Worm (Caenorhabditis elegans) whole organism, late embryonic: ENCODE measurements around the gene D1005.10.

Experiments used
- C08G9.2 ChIP-seq: sonication (generic microtip); optimal IDR thresholded peaks from 2 replicates; lab custom pipeline; 2016; ENCODE audit warnings: mild to moderate bottlenecking, missing genetic modification characterization, moderate library complexity, missing compliant biosample characterization
- F13H6.1 ChIP-seq: sonication (generic microtip); optimal IDR thresholded peaks from 2 replicates; lab custom pipeline; 2016; ENCODE audit warnings: missing genetic modification characterization, missing compliant biosample characterization
- T23F11.4 ChIP-seq: fragments of 200-800 bp; sonication (Bioruptor generic); optimal IDR thresholded peaks from 2 replicates; lab custom pipeline; 2018; ENCODE audit warnings: mild to moderate bottlenecking, missing genetic modification characterization, missing compliant biosample characterization
- dve-1 ChIP-seq: sonication (generic microtip); optimal IDR thresholded peaks from 2 replicates; lab custom pipeline; 2017; ENCODE audit warnings: antibody characterized with exemption, mild to moderate bottlenecking, missing genetic modification characterization, missing compliant biosample characterization
- hlh-15 ChIP-seq: sonication (generic microtip); optimal IDR thresholded peaks from 2 replicates; lab custom pipeline; 2016; ENCODE audit warnings: missing genetic modification characterization, missing compliant biosample characterization
- lin-11 ChIP-seq: fragments of 200-800 bp; sonication (Bioruptor generic); optimal IDR thresholded peaks from 2 replicates; lab custom pipeline; 2018; ENCODE audit warnings: mild to moderate bottlenecking, missing genetic modification characterization, missing compliant biosample characterization
- madf-2 ChIP-seq: sonication (generic microtip); optimal IDR thresholded peaks from 2 replicates; lab custom pipeline; 2017; ENCODE audit warnings: missing genetic modification characterization, missing compliant biosample characterization
- mec-3 ChIP-seq: sonication (generic microtip); optimal IDR thresholded peaks from 2 replicates; lab custom pipeline; 2016; ENCODE audit warnings: borderline replicate concordance, missing genetic modification characterization, missing compliant biosample characterization
- nhr-11 ChIP-seq: fragments of 150-350 bp; optimal IDR thresholded peaks from 2 replicates; lab custom pipeline; 2014; ENCODE audit warnings: missing biosample characterization, missing genetic modification characterization
- pqm-1 ChIP-seq: sonication (generic microtip); optimal IDR thresholded peaks from 2 replicates; lab custom pipeline; 2016; ENCODE audit warnings: missing genetic modification characterization, missing compliant biosample characterization
- pros-1 ChIP-seq: fragments of 150-350 bp; optimal IDR thresholded peaks from 2 replicates; lab custom pipeline; 2014; ENCODE audit warnings: missing biosample characterization, missing genetic modification reagents, missing genetic modification characterization
- syd-9 ChIP-seq: sonication (generic microtip); optimal IDR thresholded peaks from 2 replicates; lab custom pipeline; 2016; ENCODE audit warnings: mild to moderate bottlenecking, missing genetic modification characterization, moderate library complexity, missing compliant biosample characterization

DNA sequence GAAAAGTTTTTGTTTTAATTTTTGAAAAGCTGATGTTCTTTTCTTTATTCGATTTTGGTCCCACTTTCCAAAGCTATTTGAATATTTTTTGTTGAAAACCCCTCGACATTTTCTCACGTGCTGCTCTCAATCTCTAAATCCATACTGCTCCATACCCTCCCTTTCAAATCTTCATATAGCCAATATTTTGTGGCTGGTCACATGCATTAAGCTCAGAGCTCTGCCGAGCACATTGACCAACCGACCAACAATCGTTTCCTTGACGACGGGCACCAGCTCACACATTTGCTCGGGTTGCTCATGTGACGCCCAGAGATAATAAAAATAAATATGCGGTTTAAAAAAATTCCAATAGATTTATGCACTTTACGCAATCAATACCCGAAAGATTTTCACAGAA is 47.1 kb downstream of the D1005.10 start:
- TF ChIP-seq pros-1 (tag; lab: Kevin White, UChicago) = no peak
- TF ChIP-seq madf-2 (tag; lab: Kevin White, UChicago) = no peak
- no peak for TF ChIP-seq pqm-1 (tag; lab: Kevin White, UChicago)
- TF ChIP-seq dve-1 (tag; lab: Kevin White, UChicago) = no peak
- no peak for TF ChIP-seq hlh-15 (tag; lab: Kevin White, UChicago)
- no peak for TF ChIP-seq C08G9.2
- no peak for TF ChIP-seq mec-3 (tag; lab: Kevin White, UChicago)
- no peak for TF ChIP-seq F13H6.1 (tag; lab: Kevin White, UChicago)
- TF ChIP-seq T23F11.4 (GFP tag; lab: Kevin White, UChicago) = no peak
- TF ChIP-seq syd-9 (tag; lab: Kevin White, UChicago) = no peak
- no peak for TF ChIP-seq lin-11 (tag; lab: Kevin White, UChicago)
- TF ChIP-seq nhr-11 (tag; lab: Kevin White, UChicago) = no peak
